Worm (Caenorhabditis elegans): ENCODE measurements around the gene bed-2.

bed-2 gene

ce11 chrIII:11451380-11451779, 19.2 kb downstream of the bed-2 start:
- TF ChIP-seq fos-1 (tag; optimal IDR thresholded peaks at IDR 0.05) (peak; percentile 26), nhr-11 (tag; optimal IDR thresholded peaks at IDR 0.05) (no peak), nhr-237 (tag; optimal IDR thresholded peaks at IDR 0.05) (no peak), alr-1 (tag; optimal IDR thresholded peaks at IDR 0.05) (no peak), elt-1 (tag; optimal IDR thresholded peaks at IDR 0.05) (no peak), snpc-4 (tag; optimal IDR thresholded peaks at IDR 0.05) (no peak)

- no peak for TF ChIP-seq lin-11 (tag; optimal IDR thresholded peaks at IDR 0.05)
- no peak for TF ChIP-seq snpc-4 (tag; optimal IDR thresholded peaks at IDR 0.05)
- TF ChIP-seq nhr-12 (tag; optimal IDR thresholded peaks at IDR 0.05), result no peak
- TF ChIP-seq lsy-2 (tag; optimal IDR thresholded peaks at IDR 0.05), result no peak
- TF ChIP-seq unc-55 (GFP tag; optimal IDR thresholded peaks at IDR 0.05), result no peak
- TF ChIP-seq lin-39 (tag; optimal IDR thresholded peaks at IDR 0.05), result no peak
- no peak for TF ChIP-seq mab-5 (tag; optimal IDR thresholded peaks at IDR 0.05)
Observed at ce11 chrIII:11448330-11448729, 22.3 kb downstream of the bed-2 start.

- no peak for TF ChIP-seq sem-4 (tag; optimal IDR thresholded peaks at IDR 0.05)
- no peak for TF ChIP-seq egl-27 (tag; optimal IDR thresholded peaks at IDR 0.05)
- TF ChIP-seq snpc-4 (tag; optimal IDR thresholded peaks at IDR 0.05), result no peak
- no peak for TF ChIP-seq unc-62 (GFP tag; optimal IDR thresholded peaks at IDR 0.05)
- no peak for TF ChIP-seq sma-3 (GFP tag; optimal IDR thresholded peaks at IDR 0.05)
- TF ChIP-seq unc-55 (GFP tag; optimal IDR thresholded peaks at IDR 0.05), result no peak
- TF ChIP-seq zag-1 (tag; optimal IDR thresholded peaks at IDR 0.05), result no peak
- no peak for TF ChIP-seq elt-3 (tag; optimal IDR thresholded peaks at IDR 0.05)
- TF ChIP-seq elt-1 (tag; optimal IDR thresholded peaks at IDR 0.05), result no peak
Observed at ce11 chrIII:11446826-11447225, 23.8 kb downstream of the bed-2 start.

ce11 chrIII:11444796-11445386, 25.7 kb downstream of the bed-2 start:
- TF ChIP-seq nhr-129 (tag; optimal IDR thresholded peaks at IDR 0.05) (no peak), alr-1 (tag; optimal IDR thresholded peaks at IDR 0.05) (no peak), nhr-11 (tag; optimal IDR thresholded peaks at IDR 0.05) (no peak), skn-1 (tag; optimal IDR thresholded peaks at IDR 0.05) (no peak), ztf-11 (tag; optimal IDR thresholded peaks at IDR 0.05) (no peak), unc-39 (tag; optimal IDR thresholded peaks at IDR 0.05) (no peak), unc-62 (GFP tag; optimal IDR thresholded peaks at IDR 0.05) (no peak), mbf-1 (tag; optimal IDR thresholded peaks at IDR 0.05) (no peak), nhr-25 (tag; optimal IDR thresholded peaks at IDR 0.05) (peak; percentile 22), mdl-1 (tag; optimal IDR thresholded peaks at IDR 0.05) (no peak), sma-9 (GFP tag; optimal IDR thresholded peaks at IDR 0.05) (peak; percentile 24), sma-9 (tag; optimal IDR thresholded peaks at IDR 0.05) (no peak), lsy-2 (tag; optimal IDR thresholded peaks at IDR 0.05) (peak in 1 of 2 experiments; percentile 51), snpc-4 (tag; optimal IDR thresholded peaks at IDR 0.05) (no peak), nhr-77 (tag; optimal IDR thresholded peaks at IDR 0.05) (no peak), lin-11 (tag; optimal IDR thresholded peaks at IDR 0.05) (no peak), elt-3 (tag; optimal IDR thresholded peaks at IDR 0.05) (no peak), ceh-82 (tag; optimal IDR thresholded peaks at IDR 0.05) (no peak), zag-1 (tag; optimal IDR thresholded peaks at IDR 0.05) (no peak), lin-39 (tag; optimal IDR thresholded peaks at IDR 0.05) (no peak), R02D3.7 (tag; optimal IDR thresholded peaks at IDR 0.05) (no peak), dmd-4 (tag; optimal IDR thresholded peaks at IDR 0.05) (no peak), ztf-1 (GFP tag; conservative IDR thresholded peaks at IDR 0.05) (no peak), nhr-12 (tag; optimal IDR thresholded peaks at IDR 0.05) (no peak), egl-27 (tag; optimal IDR thresholded peaks at IDR 0.05) (no peak), ceh-16 (tag; optimal IDR thresholded peaks at IDR 0.05) (no peak), ama-1 (optimal IDR thresholded peaks at IDR 0.05) (no peak), nhr-237 (tag; optimal IDR thresholded peaks at IDR 0.05) (no peak), unc-55 (GFP tag; optimal IDR thresholded peaks at IDR 0.05) (no peak), aly-2 (tag; optimal IDR thresholded peaks at IDR 0.05) (no peak), peb-1 (tag; optimal IDR thresholded peaks at IDR 0.05) (no peak), ztf-4 (tag; optimal IDR thresholded peaks at IDR 0.05) (no peak), crh-2 (tag; optimal IDR thresholded peaks at IDR 0.05) (peak; percentile 66), mab-5 (tag; optimal IDR thresholded peaks at IDR 0.05) (no peak), gmeb-1 (tag; optimal IDR thresholded peaks at IDR 0.05) (peak; percentile 52), F13H6.1 (tag; optimal IDR thresholded peaks at IDR 0.05) (peak; percentile 42), blmp-1 (tag; optimal IDR thresholded peaks at IDR 0.05; ENCODE audit: insufficient read depth) (no peak), fos-1 (tag; optimal IDR thresholded peaks at IDR 0.05) (peak; percentile 14), lin-13 (GFP tag; optimal IDR thresholded peaks at IDR 0.05) (no peak), C34F6.9 (tag; optimal IDR thresholded peaks at IDR 0.05) (peak; percentile 74), elt-1 (tag; optimal IDR thresholded peaks at IDR 0.05) (no peak), nhr-6 (tag; optimal IDR thresholded peaks at IDR 0.05) (no peak), Y55F3AM.14 (GFP tag; optimal IDR thresholded peaks at IDR 0.05) (no peak), sem-4 (tag; optimal IDR thresholded peaks at IDR 0.05) (no peak), nhr-10 (tag; optimal IDR thresholded peaks at IDR 0.05) (no peak)
